Fruit fly (Drosophila melanogaster) Kc167 (cell line): ENCODE data around the gene CG14204.

Experiments
- Myc ChIP-seq: fragments of >200 bp; optimal IDR thresholded peaks from 2 replicates; lab custom pipeline; 2017; ENCODE audit warnings: missing external identifiers
- Sin3A ChIP-seq: fragments of >200 bp; optimal IDR thresholded peaks from 2 replicates; lab custom pipeline; 2018; ENCODE audit warnings: missing external identifiers
- h ChIP-seq: fragments of >200 bp; optimal IDR thresholded peaks from 3 replicates; lab custom pipeline; 2018; ENCODE audit warnings: missing external identifiers
- insv ChIP-seq: fragments of >200 bp; optimal IDR thresholded peaks from 3 replicates; lab custom pipeline; 2018; ENCODE audit warnings: missing external identifiers
- psq ChIP-seq: fragments of >200 bp; optimal IDR thresholded peaks from 2 replicates; lab custom pipeline; 2017; ENCODE audit warnings: missing external identifiers
- ttk ChIP-seq: sonication (Bioruptor generic); optimal IDR thresholded peaks from 2 replicates; lab custom pipeline; 2017; ENCODE audit warnings: missing external identifiers

Gene CG14204

dm6 chrX:19579648-19580301 is 3.6 kb upstream of the CG14204 start, which contains the start of gene Tao:
Gene Tao, minus strand, starts transcription at chrX:19579800.
- no peak for TF ChIP-seq Sin3A (lab: Kevin White, UChicago)
- no peak for TF ChIP-seq Myc (lab: Kevin White, UChicago)
- TF ChIP-seq insv (lab: Kevin White, UChicago), result no peak
- TF ChIP-seq psq (lab: Kevin White, UChicago), result no peak
- TF ChIP-seq ttk, result no peak
- TF ChIP-seq h (lab: Kevin White, UChicago), result no peak

DNA sequence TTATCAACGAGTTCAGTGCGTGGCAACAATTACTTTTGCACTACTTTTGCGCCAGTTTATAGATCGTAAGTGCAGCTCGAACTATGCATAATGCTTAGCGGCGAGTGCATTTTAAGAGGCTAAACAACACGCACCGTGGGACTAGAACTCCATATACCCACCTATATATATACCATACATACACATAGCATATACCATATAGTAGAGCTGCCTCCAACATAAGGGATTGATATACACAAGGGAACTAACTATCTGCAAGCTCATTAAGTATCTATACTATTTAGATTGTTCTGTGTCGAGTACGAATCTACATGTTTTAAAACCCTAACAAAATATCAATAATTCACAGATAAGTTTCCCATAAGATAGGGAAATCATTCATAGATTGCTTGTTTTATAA is 1.5 kb upstream of the CG14204 start, which contains the start of gene CG14218:
Gene CG14218 (minus strand): TSS at position 101 of the 400 bp plus-strand sequence.
- TF ChIP-seq Sin3A (lab: Kevin White, UChicago) (no peak), insv (lab: Kevin White, UChicago) (no peak), psq (lab: Kevin White, UChicago) (no peak), ttk (no peak), h (lab: Kevin White, UChicago) (no peak), Myc (lab: Kevin White, UChicago) (no peak)

DNA sequence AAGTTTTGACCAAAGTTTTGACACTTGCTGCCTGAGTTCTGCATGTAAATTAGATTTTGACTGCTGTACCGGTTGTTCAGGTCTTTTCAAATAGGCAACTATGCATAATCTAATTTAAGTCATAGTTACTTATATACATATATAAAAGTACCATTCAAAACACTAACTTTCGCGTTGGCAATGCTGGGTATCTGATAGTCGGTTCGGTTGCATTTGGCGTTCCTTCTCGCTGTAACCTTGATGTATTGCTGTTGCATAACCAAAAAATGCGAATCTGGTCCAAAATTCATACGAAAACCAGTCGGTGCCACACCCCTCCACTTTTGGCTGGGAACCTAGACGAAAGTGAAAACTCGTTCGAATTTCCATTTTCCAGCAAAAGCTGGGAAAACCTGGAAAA is 685 bp upstream of the CG14204 start:
- no peak for TF ChIP-seq h (lab: Kevin White, UChicago)
- no peak for TF ChIP-seq insv (lab: Kevin White, UChicago)
- TF ChIP-seq Myc (lab: Kevin White, UChicago), result no peak
- no peak for TF ChIP-seq ttk
- no peak for TF ChIP-seq Sin3A (lab: Kevin White, UChicago)
- TF ChIP-seq psq (lab: Kevin White, UChicago), result no peak

- TF ChIP-seq h (lab: Kevin White, UChicago) (no peak), insv (lab: Kevin White, UChicago) (no peak), psq (lab: Kevin White, UChicago) (no peak), Myc (lab: Kevin White, UChicago) (no peak), ttk (no peak), Sin3A (lab: Kevin White, UChicago) (no peak)
Measured at dm6 chrX:19585142-19585541, 1.7 kb downstream of the CG14204 start.

dm6 chrX:19590070-19590469 is 6.7 kb downstream of the CG14204 start, which contains the start of gene CG14219:
Gene CG14219, minus strand, starts transcription at chrX:19590170.
- TF ChIP-seq insv (lab: Kevin White, UChicago) (no peak), psq (lab: Kevin White, UChicago) (no peak), Myc (lab: Kevin White, UChicago) (no peak), h (lab: Kevin White, UChicago) (no peak), Sin3A (lab: Kevin White, UChicago) (no peak), ttk (no peak)

dm6 chrX:19590579-19590978 is 7.2 kb downstream of the CG14204 start:
- no peak for TF ChIP-seq ttk
- no peak for TF ChIP-seq Sin3A (lab: Kevin White, UChicago)
- no peak for TF ChIP-seq insv (lab: Kevin White, UChicago)
- TF ChIP-seq h (lab: Kevin White, UChicago), result no peak
- no peak for TF ChIP-seq psq (lab: Kevin White, UChicago)
- no peak for TF ChIP-seq Myc (lab: Kevin White, UChicago)

dm6 chrX:19592309-19592708 is 8.9 kb downstream of the CG14204 start, which contains the start of gene CG14205:
Gene CG14205, plus strand, starts transcription at chrX:19592609.
- TF ChIP-seq h (lab: Kevin White, UChicago) (no peak), Myc (lab: Kevin White, UChicago) (no peak), Sin3A (lab: Kevin White, UChicago) (no peak), ttk (no peak), psq (lab: Kevin White, UChicago) (no peak), insv (lab: Kevin White, UChicago) (no peak)

DNA sequence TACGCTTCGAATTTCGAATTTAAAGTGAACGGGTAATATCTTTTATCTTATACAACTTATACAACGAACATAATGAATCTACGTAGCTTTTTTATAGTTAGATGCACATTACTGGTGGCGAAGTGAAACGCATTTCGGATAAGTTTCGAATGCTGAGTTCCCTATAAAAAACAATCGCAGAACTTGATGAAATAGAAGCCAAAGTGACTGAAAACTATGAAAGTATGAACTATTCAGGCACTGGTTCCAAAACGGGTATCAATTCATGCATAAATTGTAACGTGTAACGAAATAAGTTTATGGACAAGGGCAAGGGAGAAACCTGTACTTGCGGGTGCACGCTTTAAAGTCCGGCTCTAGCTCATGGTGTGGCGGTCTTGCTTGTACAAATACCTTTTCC is 12.4 kb downstream of the CG14204 start:
- no peak for TF ChIP-seq insv (lab: Kevin White, UChicago)
- no peak for TF ChIP-seq Sin3A (lab: Kevin White, UChicago)
- TF ChIP-seq Myc (lab: Kevin White, UChicago), result no peak
- TF ChIP-seq ttk, result no peak

- TF ChIP-seq h (lab: Kevin White, UChicago) (no peak), Sin3A (lab: Kevin White, UChicago) (no peak), insv (lab: Kevin White, UChicago) (no peak), psq (lab: Kevin White, UChicago) (no peak), Myc (lab: Kevin White, UChicago) (no peak), ttk (no peak)
Measured at dm6 chrX:19597684-19598363, 14.4 kb downstream of the CG14204 start, which contains the start of gene RpS10b. Gene RpS10b, plus strand, starts transcription at chrX:19598031.

- TF ChIP-seq ttk (no peak), Myc (lab: Kevin White, UChicago) (no peak), psq (lab: Kevin White, UChicago) (no peak), Sin3A (lab: Kevin White, UChicago) (no peak), h (lab: Kevin White, UChicago) (no peak), insv (lab: Kevin White, UChicago) (no peak)
Measured at dm6 chrX:19598503-19598902, 15.1 kb downstream of the CG14204 start.

dm6 chrX:19601644-19602043 is 18.2 kb downstream of the CG14204 start, which contains the start of gene CG14220:
Gene CG14220, minus strand, starts transcription at chrX:19601851.
- no peak for TF ChIP-seq Myc (lab: Kevin White, UChicago)
- TF ChIP-seq insv (lab: Kevin White, UChicago), result no peak
- no peak for TF ChIP-seq h (lab: Kevin White, UChicago)
- no peak for TF ChIP-seq Sin3A (lab: Kevin White, UChicago)
- TF ChIP-seq ttk, result no peak
- TF ChIP-seq psq (lab: Kevin White, UChicago), result no peak
